Worm (Caenorhabditis elegans): ENCODE results near the gene F53B1.3.

ce11 chrX:2079536-2079935, 25.9 kb upstream of the F53B1.3 start, which contains the start of gene F49H12.4:
- no peak for TF ChIP-seq ref-1 (GFP tag; conservative IDR thresholded peaks at IDR 0.05)
- no peak for TF ChIP-seq flt-1 (GFP tag; IDR thresholded peaks at IDR 0.05)
